Worm (Caenorhabditis elegans) whole organism, L3 larva: ENCODE results near the gene C46E10.3.

Experiments
- R02D3.7 ChIP-seq: fragments of 150-350 bp; optimal IDR thresholded peaks from 2 replicates; lab custom pipeline; 2014; ENCODE audit warnings: missing biosample characterization, missing genetic modification characterization
- aly-2 ChIP-seq: fragments of 150-350 bp; optimal IDR thresholded peaks from 2 replicates; lab custom pipeline; 2014; ENCODE audit warnings: missing biosample characterization, missing genetic modification characterization
- ama-1 ChIP-seq: fragments of 150-350 bp; optimal IDR thresholded peaks from 2 replicates; lab custom pipeline; 2018
- ceh-16 ChIP-seq: sonication (generic microtip); optimal IDR thresholded peaks from 2 replicates; lab custom pipeline; 2017; ENCODE audit warnings: missing biosample characterization, missing genetic modification characterization
- ceh-82 ChIP-seq: fragments of 150-350 bp; optimal IDR thresholded peaks from 2 replicates; lab custom pipeline; 2014; ENCODE audit warnings: missing biosample characterization, missing genetic modification characterization
- ceh-9 ChIP-seq: sonication (generic microtip); optimal IDR thresholded peaks from 2 replicates; lab custom pipeline; 2018; ENCODE audit warnings: missing biosample characterization, missing genetic modification characterization
- daf-12 ChIP-seq: fragments of 150-350 bp; optimal IDR thresholded peaks from 2 replicates; lab custom pipeline; 2014; ENCODE audit warnings: missing biosample characterization, missing genetic modification reagents, missing genetic modification characterization
- egl-27 ChIP-seq: sonication (generic microtip); optimal IDR thresholded peaks from 4 replicates; lab custom pipeline; 2017; ENCODE audit warnings: missing biosample characterization, missing genetic modification reagents, missing genetic modification characterization
- elt-1 ChIP-seq: fragments of 150-350 bp; optimal IDR thresholded peaks from 2 replicates; lab custom pipeline; 2014; ENCODE audit warnings: missing biosample characterization, missing genetic modification characterization
- elt-3 ChIP-seq, 3 experiments: fragments of 150-350 bp in 1 of 3; sonication (generic microtip) in 2 of 3; optimal IDR thresholded peaks; 2 replicates in 2 of 3; 4 replicates in 1 of 3; lab custom pipeline; 2014 to 2017; ENCODE audit warnings: missing biosample characterization in 3 of 3, missing genetic modification characterization in 3 of 3
- eor-1 ChIP-seq, 2 experiments: fragments of 150-350 bp; optimal IDR thresholded peaks; 2 replicates each; lab custom pipeline; 2014 to 2018; ENCODE audit warnings: missing biosample characterization in 2 of 2, missing genetic modification characterization in 2 of 2
- fkh-10 ChIP-seq: sonication (generic microtip); optimal IDR thresholded peaks from 2 replicates; lab custom pipeline; 2017; ENCODE audit warnings: missing biosample characterization, missing genetic modification reagents, missing genetic modification characterization
- fkh-2 ChIP-seq: fragments of 150-350 bp; optimal IDR thresholded peaks from 2 replicates; lab custom pipeline; 2014; ENCODE audit warnings: missing biosample characterization, missing genetic modification reagents, missing genetic modification characterization
- fos-1 ChIP-seq: fragments of 150-350 bp; optimal IDR thresholded peaks from 2 replicates; lab custom pipeline; 2014; ENCODE audit warnings: missing biosample characterization, missing genetic modification characterization
- hmg-11 ChIP-seq: sonication (generic microtip); optimal IDR thresholded peaks from 2 replicates; lab custom pipeline; 2016; ENCODE audit warnings: missing genetic modification characterization, missing compliant biosample characterization
- jun-1 ChIP-seq: fragments of 150-350 bp; optimal IDR thresholded peaks from 2 replicates; lab custom pipeline; 2014; ENCODE audit warnings: missing biosample characterization, missing genetic modification reagents, missing genetic modification characterization
- lin-15B ChIP-seq: fragments of 150-350 bp; optimal IDR thresholded peaks from 2 replicates; lab custom pipeline; 2014; ENCODE audit warnings: missing biosample characterization, missing genetic modification characterization
- lsy-12 ChIP-seq: sonication (generic microtip); optimal IDR thresholded peaks from 2 replicates; lab custom pipeline; 2016; ENCODE audit warnings: mild to moderate bottlenecking, missing genetic modification characterization, missing compliant biosample characterization
- mdl-1 ChIP-seq: fragments of 150-350 bp; optimal IDR thresholded peaks from 2 replicates; lab custom pipeline; 2014; ENCODE audit warnings: missing biosample characterization, missing genetic modification characterization
- mml-1 ChIP-seq: fragments of 150-350 bp; sonication (generic microtip); optimal IDR thresholded peaks from 3 replicates; lab custom pipeline; 2014; ENCODE audit warnings: missing biosample characterization, missing genetic modification characterization
- nfya-1 ChIP-seq: sonication (generic microtip); optimal IDR thresholded peaks from 2 replicates; lab custom pipeline; 2017; ENCODE audit warnings: missing genetic modification characterization, mild to moderate bottlenecking, missing compliant biosample characterization, antibody characterized with exemption, moderate library complexity; ENCODE audit not compliant: insufficient read depth
- nhr-11 ChIP-seq: fragments of 150-350 bp; optimal IDR thresholded peaks from 2 replicates; lab custom pipeline; 2014; ENCODE audit warnings: missing biosample characterization, missing genetic modification characterization
- nhr-12 ChIP-seq: fragments of 150-350 bp; optimal IDR thresholded peaks from 2 replicates; lab custom pipeline; 2014; ENCODE audit warnings: missing biosample characterization, missing genetic modification characterization
- nhr-23 ChIP-seq: fragments of 150-350 bp; optimal IDR thresholded peaks from 2 replicates; lab custom pipeline; 2014; ENCODE audit warnings: missing biosample characterization, missing genetic modification reagents, missing genetic modification characterization
- nhr-237 ChIP-seq: fragments of 150-350 bp; optimal IDR thresholded peaks from 2 replicates; lab custom pipeline; 2014; ENCODE audit warnings: missing biosample characterization, missing genetic modification characterization
- nhr-25 ChIP-seq: sonication (generic microtip); optimal IDR thresholded peaks from 2 replicates; lab custom pipeline; 2017; ENCODE audit warnings: missing biosample characterization, missing genetic modification characterization
- nhr-28 ChIP-seq: fragments of 150-350 bp; optimal IDR thresholded peaks from 2 replicates; lab custom pipeline; 2014; ENCODE audit warnings: missing biosample characterization, missing genetic modification characterization
- nhr-76 ChIP-seq: fragments of 150-350 bp; sonication (generic microtip); optimal IDR thresholded peaks from 5 replicates; lab custom pipeline; 2014; ENCODE audit warnings: missing biosample characterization, missing genetic modification characterization
- nhr-77 ChIP-seq: fragments of 150-350 bp; optimal IDR thresholded peaks from 2 replicates; lab custom pipeline; 2014; ENCODE audit warnings: missing biosample characterization, missing genetic modification characterization
- pha-4 ChIP-seq: fragments of 150-350 bp; optimal IDR thresholded peaks from 2 replicates; lab custom pipeline; 2014; ENCODE audit warnings: missing biosample characterization, missing genetic modification reagents, missing genetic modification characterization
- pqm-1 ChIP-seq: fragments of 150-350 bp; optimal IDR thresholded peaks from 2 replicates; lab custom pipeline; 2017; ENCODE audit warnings: missing biosample characterization, missing genetic modification characterization, inconsistent platforms
- skn-1 ChIP-seq: fragments of 150-350 bp; optimal IDR thresholded peaks from 2 replicates; lab custom pipeline; 2014; ENCODE audit warnings: missing biosample characterization, missing genetic modification characterization
- snpc-4 ChIP-seq: fragments of 150-350 bp; optimal IDR thresholded peaks from 2 replicates; lab custom pipeline; 2014; ENCODE audit warnings: missing biosample characterization, missing genetic modification characterization
- tbx-2 ChIP-seq: sonication (generic microtip); optimal IDR thresholded peaks from 2 replicates; lab custom pipeline; 2016; ENCODE audit warnings: mild to moderate bottlenecking, missing genetic modification characterization, missing compliant biosample characterization
- unc-39 ChIP-seq: sonication (generic microtip); optimal IDR thresholded peaks from 4 replicates; lab custom pipeline; 2017; ENCODE audit warnings: missing biosample characterization, missing genetic modification characterization
- unc-62 ChIP-seq: fragments of 150-350 bp; sonication (generic microtip); optimal IDR thresholded peaks from 4 replicates; lab custom pipeline; 2014; ENCODE audit warnings: missing biosample characterization, missing genetic modification reagents, missing genetic modification characterization
- zag-1 ChIP-seq: fragments of 150-350 bp; optimal IDR thresholded peaks from 2 replicates; lab custom pipeline; 2014; ENCODE audit warnings: missing biosample characterization, missing genetic modification characterization
- ztf-11 ChIP-seq: fragments of 150-350 bp; optimal IDR thresholded peaks from 2 replicates; lab custom pipeline; 2014; ENCODE audit warnings: missing biosample characterization, missing genetic modification characterization
- ztf-4 ChIP-seq: fragments of 150-350 bp; optimal IDR thresholded peaks from 2 replicates; lab custom pipeline; 2014; ENCODE audit warnings: missing biosample characterization, missing genetic modification characterization

Gene C46E10.3

ce11 chrII:3752184-3752583 lies 31.1 kb downstream of the C46E10.3 start, which contains the start of gene sdz-11:
sdz-11 (minus strand) TSS chrII:3752284.
- TF ChIP-seq skn-1, result no peak
- no peak for TF ChIP-seq mml-1 (tag; lab: Kevin White, UChicago)
- TF ChIP-seq egl-27 (tag; lab: Kevin White, UChicago), result no peak
- TF ChIP-seq lsy-12 (tag; lab: Kevin White, UChicago), result no peak
- TF ChIP-seq fkh-10, result no peak
- no peak for TF ChIP-seq pqm-1 (tag; lab: Kevin White, UChicago)
- TF ChIP-seq eor-1 (tag; optimal IDR thresholded peaks at IDR 0.05; lab: Kevin White, UChicago), result no peak
- TF ChIP-seq fos-1 (tag; lab: Kevin White, UChicago), result no peak
- no peak for TF ChIP-seq nhr-25 (tag; lab: Kevin White, UChicago)
- TF ChIP-seq nhr-77 (tag; lab: Kevin White, UChicago), result no peak
- TF ChIP-seq nhr-12 (tag; lab: Kevin White, UChicago), result no peak
- no peak for TF ChIP-seq unc-62 (GFP tag; lab: Kevin White, UChicago)
- TF ChIP-seq nhr-28 (tag; lab: Kevin White, UChicago), result no peak

ce11 chrII:3753598-3753997 lies 32.5 kb downstream of the C46E10.3 start, which contains the start of gene rcd-1:
rcd-1 (plus strand) TSS chrII:3753898.
- TF ChIP-seq lsy-12 (tag; lab: Kevin White, UChicago) (no peak), mdl-1 (tag; lab: Kevin White, UChicago) (no peak), snpc-4 (tag; lab: Kevin White, UChicago) (no peak), ama-1 (lab: Kevin White, UChicago) (no peak), nhr-25 (tag; lab: Kevin White, UChicago) (no peak), fkh-10 (no peak), nhr-237 (no peak), fkh-2 (tag; lab: Kevin White, UChicago) (no peak), ztf-11 (tag; lab: Kevin White, UChicago) (no peak), ceh-82 (tag; lab: Kevin White, UChicago) (no peak), ceh-16 (tag; lab: Kevin White, UChicago) (no peak), nhr-23 (tag; lab: Kevin White, UChicago) (no peak), elt-3 (tag; optimal IDR thresholded peaks at IDR 0.05; lab: Kevin White, UChicago) (no peak), lin-15B (tag; lab: Kevin White, UChicago) (no peak), unc-39 (tag; lab: Kevin White, UChicago) (no peak)

- TF ChIP-seq nhr-23 (tag; lab: Kevin White, UChicago) (no peak), elt-3 (tag; optimal IDR thresholded peaks at IDR 0.05; lab: Kevin White, UChicago) (no peak), fkh-2 (tag; lab: Kevin White, UChicago) (no peak), ceh-9 (tag; lab: Kevin White, UChicago) (no peak), tbx-2 (tag; lab: Kevin White, UChicago) (no peak), fkh-10 (no peak), ztf-4 (tag; lab: Kevin White, UChicago) (no peak), elt-1 (tag; lab: Kevin White, UChicago) (no peak), aly-2 (tag; lab: Kevin White, UChicago) (no peak), skn-1 (no peak), pqm-1 (tag; lab: Kevin White, UChicago) (no peak), nfya-1 (tag; lab: Kevin White, UChicago) (no peak), nhr-76 (tag; lab: Kevin White, UChicago) (no peak), daf-12 (no peak)
These were observed 36.4 kb downstream of the C46E10.3 start, which contains the start of gene srx-111 for ce11 chrII:3757499-3757898. srx-111 (plus strand) TSS chrII:3757799.

ce11 chrII:3759010-3759409 lies 37.9 kb downstream of the C46E10.3 start, which contains the start of gene T24E12.12:
T24E12.12 (plus strand) TSS chrII:3759290.
- TF ChIP-seq pha-4 (tag; lab: Kevin White, UChicago) (no peak), fos-1 (tag; lab: Kevin White, UChicago) (no peak), mdl-1 (tag; lab: Kevin White, UChicago) (no peak), nhr-28 (tag; lab: Kevin White, UChicago) (no peak), elt-1 (tag; lab: Kevin White, UChicago) (no peak), nhr-25 (tag; lab: Kevin White, UChicago) (no peak), nhr-11 (tag; lab: Kevin White, UChicago) (no peak), nhr-12 (tag; lab: Kevin White, UChicago) (no peak), unc-39 (tag; lab: Kevin White, UChicago) (no peak), zag-1 (tag; lab: Kevin White, UChicago) (no peak), elt-3 (tag; optimal IDR thresholded peaks at IDR 0.05; lab: Kevin White, UChicago) (no peak), jun-1 (no peak), hmg-11 (tag; lab: Kevin White, UChicago) (no peak), fkh-10 (no peak), lsy-12 (tag; lab: Kevin White, UChicago) (no peak), R02D3.7 (tag; lab: Kevin White, UChicago) (no peak)
